Worm (Caenorhabditis elegans) whole organism, L2 larva: ENCODE measurements around the gene C50B6.3.

Experiments
- R02D3.7 ChIP-seq: fragments of 150-350 bp; optimal IDR thresholded peaks from 2 replicates; lab custom pipeline; 2014; ENCODE audit warnings: missing biosample characterization, missing genetic modification characterization
- Y55F3AM.14 ChIP-seq: fragments of 200-800 bp; sonication (Bioruptor generic); optimal IDR thresholded peaks from 2 replicates; lab custom pipeline; 2018; ENCODE audit warnings: mild to moderate bottlenecking, missing genetic modification characterization, missing compliant biosample characterization
- ZK546.5 ChIP-seq: sonication (generic microtip); optimal IDR thresholded peaks from 2 replicates; lab custom pipeline; 2017; ENCODE audit warnings: missing biosample characterization, missing genetic modification characterization
- alr-1 ChIP-seq: fragments of 150-350 bp; optimal IDR thresholded peaks from 2 replicates; lab custom pipeline; 2014; ENCODE audit warnings: missing biosample characterization, missing genetic modification characterization
- ama-1 ChIP-seq: fragments of 150-350 bp; optimal IDR thresholded peaks from 2 replicates; lab custom pipeline; 2018; ENCODE audit warnings: inconsistent platforms
- blmp-1 ChIP-seq: sonication (generic microtip); optimal IDR thresholded peaks from 2 replicates; lab custom pipeline; 2017; ENCODE audit warnings: missing genetic modification characterization, mild to moderate bottlenecking, missing compliant biosample characterization, antibody characterized with exemption, moderate library complexity; ENCODE audit not compliant: insufficient read depth
- ceh-16 ChIP-seq: fragments of 150-350 bp; optimal IDR thresholded peaks from 2 replicates; lab custom pipeline; 2014; ENCODE audit warnings: missing biosample characterization, missing genetic modification characterization
- ceh-82 ChIP-seq: fragments of 150-350 bp; optimal IDR thresholded peaks from 2 replicates; lab custom pipeline; 2014; ENCODE audit warnings: missing biosample characterization, missing genetic modification characterization
- dmd-4 ChIP-seq: sonication (generic microtip); optimal IDR thresholded peaks from 2 replicates; lab custom pipeline; 2017; ENCODE audit warnings: missing biosample characterization, missing genetic modification characterization
- egl-27 ChIP-seq: sonication (generic microtip); optimal IDR thresholded peaks from 3 replicates; lab custom pipeline; 2017; ENCODE audit warnings: missing biosample characterization, missing genetic modification reagents, missing genetic modification characterization
- elt-1 ChIP-seq: fragments of 150-350 bp; optimal IDR thresholded peaks from 2 replicates; lab custom pipeline; 2014; ENCODE audit warnings: missing biosample characterization, missing genetic modification characterization
- fos-1 ChIP-seq: fragments of 150-350 bp; optimal IDR thresholded peaks from 2 replicates; lab custom pipeline; 2014; ENCODE audit warnings: missing biosample characterization, missing genetic modification characterization
- gmeb-1 ChIP-seq: fragments of 150-350 bp; optimal IDR thresholded peaks from 2 replicates; lab custom pipeline; 2014; ENCODE audit warnings: missing biosample characterization, missing genetic modification characterization
- lin-11 ChIP-seq: fragments of 150-350 bp; sonication (generic microtip); optimal IDR thresholded peaks from 2 replicates; lab custom pipeline; 2014; ENCODE audit warnings: missing biosample characterization, missing genetic modification characterization, inconsistent platforms, mixed read lengths
- lin-13 ChIP-seq: fragments of 150-350 bp; optimal IDR thresholded peaks from 2 replicates; lab custom pipeline; 2014; ENCODE audit warnings: missing biosample characterization, missing genetic modification reagents, missing genetic modification characterization
- lsy-2 ChIP-seq, 2 experiments: fragments of 150-350 bp in 1 of 2; sonication (generic microtip) in 1 of 2; optimal IDR thresholded peaks; 2 replicates each; lab custom pipeline; 2014 to 2017; ENCODE audit warnings: missing biosample characterization in 2 of 2, missing genetic modification characterization in 2 of 2
- mab-5 ChIP-seq: fragments of 150-350 bp; optimal IDR thresholded peaks from 2 replicates; lab custom pipeline; 2014; ENCODE audit warnings: missing biosample characterization, missing genetic modification characterization
- mdl-1 ChIP-seq, 2 experiments: fragments of 150-350 bp in 1 of 2; sonication (generic microtip) in 1 of 2; optimal IDR thresholded peaks; 2 replicates each; lab custom pipeline; 2017; ENCODE audit warnings: missing biosample characterization in 2 of 2, missing genetic modification characterization in 2 of 2
- nhr-10 ChIP-seq: sonication (generic microtip); optimal IDR thresholded peaks from 2 replicates; lab custom pipeline; 2017; ENCODE audit warnings: missing biosample characterization, missing genetic modification characterization
- nhr-11 ChIP-seq: fragments of 150-350 bp; optimal IDR thresholded peaks from 2 replicates; lab custom pipeline; 2014; ENCODE audit warnings: missing biosample characterization, missing genetic modification characterization
- nhr-12 ChIP-seq: fragments of 150-350 bp; optimal IDR thresholded peaks from 2 replicates; lab custom pipeline; 2014; ENCODE audit warnings: missing biosample characterization, missing genetic modification characterization
- nhr-129 ChIP-seq: fragments of 150-350 bp; optimal IDR thresholded peaks from 2 replicates; lab custom pipeline; 2014; ENCODE audit warnings: missing biosample characterization, missing genetic modification characterization
- nhr-23 ChIP-seq: fragments of 150-350 bp; optimal IDR thresholded peaks from 2 replicates; lab custom pipeline; 2014; ENCODE audit warnings: missing biosample characterization, missing genetic modification reagents, missing genetic modification characterization
- nhr-237 ChIP-seq: fragments of 150-350 bp; optimal IDR thresholded peaks from 2 replicates; lab custom pipeline; 2014; ENCODE audit warnings: missing biosample characterization, missing genetic modification characterization
- nhr-25 ChIP-seq: fragments of 150-350 bp; sonication (generic microtip); optimal IDR thresholded peaks from 3 replicates; lab custom pipeline; 2014; ENCODE audit warnings: missing biosample characterization, missing genetic modification characterization
- nhr-77 ChIP-seq: fragments of 150-350 bp; optimal IDR thresholded peaks from 2 replicates; lab custom pipeline; 2014; ENCODE audit warnings: missing biosample characterization, missing genetic modification characterization
- sem-4 ChIP-seq: fragments of 150-350 bp; optimal IDR thresholded peaks from 2 replicates; lab custom pipeline; 2014; ENCODE audit warnings: missing biosample characterization, missing genetic modification reagents, missing genetic modification characterization
- skn-1 ChIP-seq: sonication (generic microtip); optimal IDR thresholded peaks from 2 replicates; lab custom pipeline; 2017; ENCODE audit warnings: missing biosample characterization, missing genetic modification characterization
- sma-9 ChIP-seq, 2 experiments: fragments of 150-350 bp in 1 of 2; sonication (generic microtip) in 1 of 2; optimal IDR thresholded peaks; 2 replicates each; lab custom pipeline; 2014 to 2016; ENCODE audit warnings: missing genetic modification characterization in 2 of 2, mild to moderate bottlenecking in 1 of 2, missing biosample characterization in 1 of 2, missing compliant biosample characterization in 1 of 2, missing genetic modification reagents in 1 of 2, moderate library complexity in 1 of 2
- snpc-4 ChIP-seq: fragments of 150-350 bp; optimal IDR thresholded peaks from 2 replicates; lab custom pipeline; 2014; ENCODE audit warnings: missing biosample characterization, missing genetic modification characterization
- unc-39 ChIP-seq: fragments of 150-350 bp; optimal IDR thresholded peaks from 2 replicates; lab custom pipeline; 2014; ENCODE audit warnings: missing biosample characterization, missing genetic modification characterization
- unc-55 ChIP-seq: fragments of 150-350 bp; sonication (generic microtip); optimal IDR thresholded peaks from 3 replicates; lab custom pipeline; 2014; ENCODE audit warnings: missing biosample characterization, missing genetic modification reagents, missing genetic modification characterization
- zag-1 ChIP-seq: fragments of 150-350 bp; optimal IDR thresholded peaks from 2 replicates; lab custom pipeline; 2014; ENCODE audit warnings: missing biosample characterization, missing genetic modification characterization
- ztf-1 ChIP-seq: fragments of 200-800 bp; sonication (Bioruptor generic); conservative IDR thresholded peaks from 2 replicates; pipeline ENCODE4 v1.3.6; 2022; ENCODE audit warnings: missing genetic modification characterization, missing compliant biosample characterization
- ztf-4 ChIP-seq: fragments of 150-350 bp; optimal IDR thresholded peaks from 2 replicates; lab custom pipeline; 2014; ENCODE audit warnings: missing biosample characterization, missing genetic modification characterization

Gene C50B6.3

ce11 chrV:13312210-13312676, 1.1 kb upstream of the C50B6.3 start, which contains the start of gene nasp-2:
Gene nasp-2 (minus strand): TSS chrV:13312260.
- TF ChIP-seq unc-39 (tag; lab: Kevin White, UChicago) = no peak
- TF ChIP-seq dmd-4 = no peak
- no peak for TF ChIP-seq nhr-25
- TF ChIP-seq gmeb-1 (tag; lab: Kevin White, UChicago) = peak; percentile 57
- no peak for TF ChIP-seq zag-1 (tag; lab: Kevin White, UChicago)
- no peak for TF ChIP-seq sem-4 (tag; lab: Kevin White, UChicago)
- no peak for TF ChIP-seq Y55F3AM.14 (GFP tag; lab: Kevin White, UChicago)

DNA sequence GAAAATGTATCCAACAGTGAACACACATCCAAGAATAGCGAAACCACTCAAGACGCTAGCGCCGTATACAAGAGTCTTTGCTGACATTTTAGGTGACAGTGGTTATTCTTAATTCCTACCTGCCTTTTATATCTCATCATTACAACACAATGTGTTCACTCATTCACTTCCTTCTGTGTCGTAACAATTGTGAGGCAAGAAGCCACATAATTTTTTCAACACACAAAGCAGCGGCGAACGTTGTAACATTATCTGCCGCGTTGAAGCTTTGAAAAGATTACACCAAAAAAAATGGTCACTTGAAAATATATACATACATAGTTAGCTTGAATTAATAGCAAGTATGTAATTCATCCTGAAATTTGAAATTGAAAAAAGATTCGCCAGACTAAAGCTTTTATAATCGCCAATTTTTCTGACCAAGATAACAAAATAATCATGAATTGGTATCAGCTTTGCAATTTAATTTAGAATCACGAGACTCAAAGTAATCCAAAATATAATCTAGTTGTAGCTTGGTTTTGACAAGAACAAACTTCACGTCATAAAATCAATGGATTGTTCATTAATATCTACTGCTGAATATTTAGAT, 4.6 kb downstream of the C50B6.3 start, which contains the start of the genes col-161 and srh-18:
Gene col-161, minus strand, starts transcription at position 101 of the 592 bp plus-strand sequence.
Gene srh-18, plus strand, starts transcription at position 542 of the 592 bp plus-strand sequence.
- TF ChIP-seq ztf-4 (tag; lab: Kevin White, UChicago) = no peak
- no peak for TF ChIP-seq nhr-23
- TF ChIP-seq nhr-12 (tag; lab: Kevin White, UChicago) = no peak
- TF ChIP-seq unc-55 (GFP tag; lab: Kevin White, UChicago) = no peak
- no peak for TF ChIP-seq sem-4 (tag; lab: Kevin White, UChicago)
- no peak for TF ChIP-seq unc-39 (tag; lab: Kevin White, UChicago)
- no peak for TF ChIP-seq Y55F3AM.14 (GFP tag; lab: Kevin White, UChicago)
- TF ChIP-seq ztf-1 = no peak
- TF ChIP-seq nhr-77 (tag; lab: Kevin White, UChicago) = no peak
- no peak for TF ChIP-seq nhr-129 (tag; lab: Kevin White, UChicago)
- TF ChIP-seq ZK546.5 (tag; lab: Kevin White, UChicago) = no peak
- TF ChIP-seq lin-13 (GFP tag; lab: Kevin White, UChicago) = no peak
- TF ChIP-seq skn-1 = no peak
- TF ChIP-seq nhr-237 (tag; lab: Kevin White, UChicago) = no peak
- TF ChIP-seq sma-9 (GFP tag; optimal IDR thresholded peaks at IDR 0.05; lab: Kevin White, UChicago) = no peak
- no peak for TF ChIP-seq sma-9 (tag; optimal IDR thresholded peaks at IDR 0.05; lab: Kevin White, UChicago)

ce11 chrV:13320676-13321075, 7.3 kb downstream of the C50B6.3 start, which contains the start of gene srh-15:
Gene srh-15 (plus strand): TSS chrV:13320976.
- TF ChIP-seq ceh-82 (no peak), nhr-11 (tag; lab: Kevin White, UChicago) (no peak), zag-1 (tag; lab: Kevin White, UChicago) (no peak), lsy-2 (tag; optimal IDR thresholded peaks at IDR 0.05; lab: Kevin White, UChicago) (no peak), unc-55 (GFP tag; lab: Kevin White, UChicago) (no peak), mdl-1 (tag; optimal IDR thresholded peaks at IDR 0.05; lab: Kevin White, UChicago) (no peak), dmd-4 (no peak), fos-1 (tag; lab: Kevin White, UChicago) (no peak), ZK546.5 (tag; lab: Kevin White, UChicago) (no peak), alr-1 (tag; lab: Kevin White, UChicago) (no peak), nhr-77 (tag; lab: Kevin White, UChicago) (no peak), lin-11 (tag; lab: Kevin White, UChicago) (no peak), sem-4 (tag; lab: Kevin White, UChicago) (no peak), ama-1 (lab: Kevin White, UChicago) (no peak)

DNA sequence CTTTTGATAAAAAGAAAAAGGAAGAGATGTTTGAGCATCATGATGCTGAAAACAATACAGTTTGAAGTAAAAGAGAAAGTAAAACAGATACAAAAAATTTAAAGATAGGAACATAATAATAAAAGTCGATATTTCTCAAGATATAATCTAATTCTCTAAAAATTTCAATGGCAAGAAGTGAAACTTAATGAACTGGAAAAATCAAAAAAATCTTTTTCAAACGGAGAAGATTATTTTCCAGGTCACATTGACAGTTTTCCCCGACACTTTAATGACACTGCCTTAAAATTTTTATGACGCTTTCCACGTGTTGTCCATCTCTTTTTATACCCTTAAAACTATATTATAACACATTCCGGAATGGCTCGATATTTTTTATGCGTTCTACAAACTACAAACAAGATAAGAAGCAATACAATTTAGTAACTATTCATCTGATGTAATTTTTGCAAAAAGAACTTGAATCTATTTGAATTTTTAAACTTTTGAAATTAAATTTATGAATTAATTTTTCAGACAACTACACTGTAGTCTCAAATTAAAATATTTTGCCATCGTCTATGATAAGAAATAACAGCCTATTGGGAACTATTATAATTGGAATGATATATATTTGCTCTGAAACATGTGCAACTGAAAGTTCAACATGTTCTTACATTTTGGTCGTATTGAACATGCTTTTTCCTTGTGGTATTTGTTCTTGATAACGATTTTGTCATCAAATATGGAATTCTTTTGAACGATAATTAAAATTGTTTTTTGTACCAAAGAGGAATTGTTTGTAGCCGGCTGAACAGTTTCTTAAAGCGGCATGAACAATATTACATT, 11.8 kb downstream of the C50B6.3 start, which contains the start of gene C50B6.7:
Gene C50B6.7, minus strand, starts transcription at position 51 of the 828 bp plus-strand sequence.
- TF ChIP-seq nhr-23 = no peak
- TF ChIP-seq blmp-1 (tag; lab: Kevin White, UChicago) = no peak
- TF ChIP-seq sma-9 (GFP tag; optimal IDR thresholded peaks at IDR 0.05; lab: Kevin White, UChicago) = peak; percentile 1
- no peak for TF ChIP-seq sma-9 (tag; optimal IDR thresholded peaks at IDR 0.05; lab: Kevin White, UChicago)
- peak; percentile 36 for TF ChIP-seq fos-1 (tag; lab: Kevin White, UChicago)
- TF ChIP-seq mab-5 = no peak

DNA sequence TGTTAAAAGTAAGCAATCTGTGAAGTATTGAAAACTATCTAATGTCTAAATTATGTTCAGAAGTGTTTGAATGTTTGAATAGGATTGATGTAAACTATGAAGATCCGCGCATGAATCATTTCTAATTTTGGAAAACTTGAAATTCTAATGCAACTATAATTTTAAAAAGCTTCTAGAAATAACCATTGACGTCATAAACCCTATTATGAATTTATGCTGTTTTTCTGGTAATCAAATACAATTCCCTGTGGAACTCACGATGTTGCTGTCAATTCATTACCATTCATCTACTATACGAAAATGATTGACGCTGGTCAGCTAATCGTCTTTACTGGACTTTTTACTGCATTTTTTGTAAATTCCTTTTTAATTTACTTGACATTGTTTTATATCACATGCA, 14.1 kb downstream of the C50B6.3 start, which contains the start of gene str-37:
Gene str-37, plus strand, starts transcription at position 301 of the 400 bp plus-strand sequence.
- no peak for TF ChIP-seq R02D3.7 (tag; lab: Kevin White, UChicago)
- TF ChIP-seq egl-27 (tag; lab: Kevin White, UChicago) = no peak
- no peak for TF ChIP-seq lin-13 (GFP tag; lab: Kevin White, UChicago)
- TF ChIP-seq dmd-4 = no peak
- no peak for TF ChIP-seq nhr-10 (tag; lab: Kevin White, UChicago)
- no peak for TF ChIP-seq snpc-4
- no peak for TF ChIP-seq elt-1
- TF ChIP-seq sem-4 (tag; lab: Kevin White, UChicago) = no peak
- TF ChIP-seq ama-1 (lab: Kevin White, UChicago) = no peak
- no peak for TF ChIP-seq nhr-11 (tag; lab: Kevin White, UChicago)
- TF ChIP-seq unc-39 (tag; lab: Kevin White, UChicago) = no peak
- no peak for TF ChIP-seq ceh-16 (tag; lab: Kevin White, UChicago)
- TF ChIP-seq nhr-129 (tag; lab: Kevin White, UChicago) = no peak
- TF ChIP-seq zag-1 (tag; lab: Kevin White, UChicago) = no peak
- TF ChIP-seq, all 48 proteins: peak for 0
